Worm (Caenorhabditis elegans) whole organism, L4/young adult: ENCODE measurements around the gene Y38E10A.22.

Experiments used
- W03F9.2 ChIP-seq: fragments of 150-350 bp; optimal IDR thresholded peaks from 2 replicates; lab custom pipeline; 2014; ENCODE audit warnings: missing biosample characterization, missing genetic modification characterization
- dao-5 ChIP-seq: sonication (generic microtip); optimal IDR thresholded peaks from 2 replicates; lab custom pipeline; 2016; ENCODE audit warnings: missing genotype, missing genetic modification characterization, moderate library complexity, missing compliant biosample characterization

DNA sequence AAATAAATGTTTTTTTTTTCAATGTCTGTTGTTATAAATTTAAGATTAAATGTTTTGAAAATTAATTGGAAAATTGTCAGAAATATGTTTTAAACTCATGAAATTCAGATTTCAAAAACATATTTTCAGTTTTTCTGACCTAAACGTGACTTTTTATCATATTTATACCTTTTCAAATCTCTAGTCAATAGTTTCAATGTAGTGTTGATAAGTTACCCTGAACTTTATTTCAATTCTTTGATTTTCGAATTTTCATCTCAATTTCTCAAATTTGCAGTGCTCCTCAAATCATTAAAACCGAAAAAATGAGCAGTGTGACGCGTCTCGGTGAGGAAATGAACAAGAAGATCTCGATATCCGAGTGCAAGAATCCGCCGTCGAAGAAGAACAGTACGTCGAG is 23.2 kb downstream of the Y38E10A.22 start, which contains the start of gene rgs-4:
- TF ChIP-seq dao-5 (tag; lab: Kevin White, UChicago) (no peak), W03F9.2 (tag; lab: Kevin White, UChicago) (no peak)
